Worm (Caenorhabditis elegans) whole organism, L2 larva: ENCODE data around the gene C14B1.3.

Experiments
- F13H6.1 ChIP-seq: sonication (generic microtip); optimal IDR thresholded peaks from 2 replicates; lab custom pipeline; 2016; ENCODE audit warnings: missing genetic modification characterization, missing compliant biosample characterization
- R02D3.7 ChIP-seq: fragments of 150-350 bp; optimal IDR thresholded peaks from 2 replicates; lab custom pipeline; 2014; ENCODE audit warnings: missing biosample characterization, missing genetic modification characterization
- Y55F3AM.14 ChIP-seq: fragments of 200-800 bp; sonication (Bioruptor generic); optimal IDR thresholded peaks from 2 replicates; lab custom pipeline; 2018; ENCODE audit warnings: mild to moderate bottlenecking, missing genetic modification characterization, missing compliant biosample characterization
- alr-1 ChIP-seq: fragments of 150-350 bp; optimal IDR thresholded peaks from 2 replicates; lab custom pipeline; 2014; ENCODE audit warnings: missing biosample characterization, missing genetic modification characterization
- aly-2 ChIP-seq: fragments of 150-350 bp; optimal IDR thresholded peaks from 2 replicates; lab custom pipeline; 2014; ENCODE audit warnings: missing biosample characterization, missing genetic modification characterization
- ama-1 ChIP-seq: fragments of 150-350 bp; optimal IDR thresholded peaks from 2 replicates; lab custom pipeline; 2018; ENCODE audit warnings: inconsistent platforms
- blmp-1 ChIP-seq: sonication (generic microtip); optimal IDR thresholded peaks from 2 replicates; lab custom pipeline; 2017; ENCODE audit warnings: missing genetic modification characterization, mild to moderate bottlenecking, missing compliant biosample characterization, antibody characterized with exemption, moderate library complexity; ENCODE audit not compliant: insufficient read depth
- ceh-16 ChIP-seq: fragments of 150-350 bp; optimal IDR thresholded peaks from 2 replicates; lab custom pipeline; 2014; ENCODE audit warnings: missing biosample characterization, missing genetic modification characterization
- ceh-82 ChIP-seq: fragments of 150-350 bp; optimal IDR thresholded peaks from 2 replicates; lab custom pipeline; 2014; ENCODE audit warnings: missing biosample characterization, missing genetic modification characterization
- crh-2 ChIP-seq: sonication (generic microtip); optimal IDR thresholded peaks from 2 replicates; lab custom pipeline; 2017; ENCODE audit warnings: missing biosample characterization, missing genetic modification characterization
- dmd-4 ChIP-seq: sonication (generic microtip); optimal IDR thresholded peaks from 2 replicates; lab custom pipeline; 2017; ENCODE audit warnings: missing biosample characterization, missing genetic modification characterization
- egl-27 ChIP-seq: sonication (generic microtip); optimal IDR thresholded peaks from 3 replicates; lab custom pipeline; 2017; ENCODE audit warnings: missing biosample characterization, missing genetic modification reagents, missing genetic modification characterization
- elt-1 ChIP-seq: fragments of 150-350 bp; optimal IDR thresholded peaks from 2 replicates; lab custom pipeline; 2014; ENCODE audit warnings: missing biosample characterization, missing genetic modification characterization
- elt-3 ChIP-seq: sonication (generic microtip); optimal IDR thresholded peaks from 2 replicates; lab custom pipeline; 2017; ENCODE audit warnings: missing biosample characterization, missing genetic modification characterization
- fos-1 ChIP-seq: fragments of 150-350 bp; optimal IDR thresholded peaks from 2 replicates; lab custom pipeline; 2014; ENCODE audit warnings: missing biosample characterization, missing genetic modification characterization
- lin-11 ChIP-seq: fragments of 150-350 bp; sonication (generic microtip); optimal IDR thresholded peaks from 2 replicates; lab custom pipeline; 2014; ENCODE audit warnings: missing biosample characterization, missing genetic modification characterization, inconsistent platforms, mixed read lengths
- lin-13 ChIP-seq: fragments of 150-350 bp; optimal IDR thresholded peaks from 2 replicates; lab custom pipeline; 2014; ENCODE audit warnings: missing biosample characterization, missing genetic modification reagents, missing genetic modification characterization
- lin-39 ChIP-seq: fragments of 150-350 bp; optimal IDR thresholded peaks from 2 replicates; lab custom pipeline; 2014; ENCODE audit warnings: missing biosample characterization, missing genetic modification reagents, missing genetic modification characterization
- mab-5 ChIP-seq: fragments of 150-350 bp; optimal IDR thresholded peaks from 2 replicates; lab custom pipeline; 2014; ENCODE audit warnings: missing biosample characterization, missing genetic modification characterization
- mbf-1 ChIP-seq: sonication (generic microtip); optimal IDR thresholded peaks from 2 replicates; lab custom pipeline; 2017; ENCODE audit warnings: missing biosample characterization, missing genetic modification characterization
- mdl-1 ChIP-seq, 2 experiments: fragments of 150-350 bp in 1 of 2; sonication (generic microtip) in 1 of 2; optimal IDR thresholded peaks; 2 replicates each; lab custom pipeline; 2017; ENCODE audit warnings: missing biosample characterization in 2 of 2, missing genetic modification characterization in 2 of 2
- nhr-10 ChIP-seq: sonication (generic microtip); optimal IDR thresholded peaks from 2 replicates; lab custom pipeline; 2017; ENCODE audit warnings: missing biosample characterization, missing genetic modification characterization
- nhr-12 ChIP-seq: fragments of 150-350 bp; optimal IDR thresholded peaks from 2 replicates; lab custom pipeline; 2014; ENCODE audit warnings: missing biosample characterization, missing genetic modification characterization
- nhr-129 ChIP-seq: fragments of 150-350 bp; optimal IDR thresholded peaks from 2 replicates; lab custom pipeline; 2014; ENCODE audit warnings: missing biosample characterization, missing genetic modification characterization
- nhr-21 ChIP-seq: fragments of 150-350 bp; optimal IDR thresholded peaks from 2 replicates; lab custom pipeline; 2014; ENCODE audit warnings: missing biosample characterization, missing genetic modification characterization
- nhr-23 ChIP-seq: fragments of 150-350 bp; optimal IDR thresholded peaks from 2 replicates; lab custom pipeline; 2014; ENCODE audit warnings: missing biosample characterization, missing genetic modification reagents, missing genetic modification characterization
- nhr-25 ChIP-seq: fragments of 150-350 bp; sonication (generic microtip); optimal IDR thresholded peaks from 3 replicates; lab custom pipeline; 2014; ENCODE audit warnings: missing biosample characterization, missing genetic modification characterization
- nhr-6 ChIP-seq: fragments of 150-350 bp; optimal IDR thresholded peaks from 2 replicates; lab custom pipeline; 2014; ENCODE audit warnings: missing biosample characterization, missing genetic modification characterization
- nhr-77 ChIP-seq: fragments of 150-350 bp; optimal IDR thresholded peaks from 2 replicates; lab custom pipeline; 2014; ENCODE audit warnings: missing biosample characterization, missing genetic modification characterization
- peb-1 ChIP-seq: fragments of 150-350 bp; optimal IDR thresholded peaks from 2 replicates; lab custom pipeline; 2014; ENCODE audit warnings: missing biosample characterization, missing genetic modification characterization
- skn-1 ChIP-seq: sonication (generic microtip); optimal IDR thresholded peaks from 2 replicates; lab custom pipeline; 2017; ENCODE audit warnings: missing biosample characterization, missing genetic modification characterization
- sma-9 ChIP-seq, 2 experiments: fragments of 150-350 bp in 1 of 2; sonication (generic microtip) in 1 of 2; optimal IDR thresholded peaks; 2 replicates each; lab custom pipeline; 2014 to 2016; ENCODE audit warnings: missing genetic modification characterization in 2 of 2, mild to moderate bottlenecking in 1 of 2, missing biosample characterization in 1 of 2, missing compliant biosample characterization in 1 of 2, missing genetic modification reagents in 1 of 2, moderate library complexity in 1 of 2
- snpc-4 ChIP-seq: fragments of 150-350 bp; optimal IDR thresholded peaks from 2 replicates; lab custom pipeline; 2014; ENCODE audit warnings: missing biosample characterization, missing genetic modification characterization
- unc-39 ChIP-seq: fragments of 150-350 bp; optimal IDR thresholded peaks from 2 replicates; lab custom pipeline; 2014; ENCODE audit warnings: missing biosample characterization, missing genetic modification characterization
- unc-55 ChIP-seq: fragments of 150-350 bp; sonication (generic microtip); optimal IDR thresholded peaks from 3 replicates; lab custom pipeline; 2014; ENCODE audit warnings: missing biosample characterization, missing genetic modification reagents, missing genetic modification characterization
- zag-1 ChIP-seq: fragments of 150-350 bp; optimal IDR thresholded peaks from 2 replicates; lab custom pipeline; 2014; ENCODE audit warnings: missing biosample characterization, missing genetic modification characterization
- ztf-11 ChIP-seq: sonication (generic microtip); optimal IDR thresholded peaks from 2 replicates; lab custom pipeline; 2017; ENCODE audit warnings: missing biosample characterization, missing genetic modification characterization

The C14B1.3 gene

DNA sequence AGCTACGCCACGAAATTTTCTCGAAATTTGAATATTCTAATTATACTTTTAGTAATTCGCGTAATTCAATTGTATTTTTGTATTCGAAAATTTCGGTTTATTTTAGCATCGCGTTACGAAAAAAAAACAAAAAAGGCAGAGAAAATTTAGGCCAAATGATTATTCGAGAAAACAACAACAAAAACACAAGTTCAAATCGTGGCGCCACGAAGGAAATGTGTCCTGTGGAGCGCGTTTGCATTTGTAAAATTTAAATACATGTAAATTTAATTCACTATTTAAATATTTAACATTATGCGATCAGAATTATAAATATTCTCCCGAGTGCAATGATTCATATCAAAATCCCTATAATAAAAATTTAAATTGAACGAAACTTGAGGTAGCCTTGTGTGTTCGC is 20.4 kb downstream of the C14B1.3 start:
- TF ChIP-seq nhr-23, result no peak
- no peak for TF ChIP-seq R02D3.7 (tag; lab: Kevin White, UChicago)

DNA sequence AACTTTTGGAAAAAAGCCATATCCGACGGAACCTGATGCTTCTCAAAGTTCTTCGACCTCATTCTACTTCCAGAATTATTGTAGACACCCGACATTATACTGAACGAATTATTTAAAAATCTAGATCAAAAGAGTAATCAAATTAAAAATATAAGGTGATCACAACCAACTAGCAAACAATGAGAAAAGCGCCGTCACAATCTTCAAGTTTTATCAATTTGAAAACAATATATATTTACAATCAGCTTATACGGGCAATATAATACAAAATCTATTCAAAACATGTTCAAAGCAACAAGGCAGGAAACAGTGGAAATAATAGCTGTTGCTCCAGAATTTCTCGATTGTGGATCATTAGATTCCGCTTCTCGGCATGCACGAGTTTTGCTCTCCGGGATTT is 21.5 kb downstream of the C14B1.3 start, which contains the start of gene C14B1.12:
TSS of gene C14B1.12 (minus strand) at position 101 of the 400 bp plus-strand sequence.
- no peak for TF ChIP-seq ceh-82 (tag; lab: Kevin White, UChicago)
- TF ChIP-seq lin-11 (tag; lab: Kevin White, UChicago), result no peak
- TF ChIP-seq aly-2 (tag; lab: Kevin White, UChicago), result no peak
- TF ChIP-seq elt-3 (tag; lab: Kevin White, UChicago), result no peak
- no peak for TF ChIP-seq alr-1 (tag; lab: Kevin White, UChicago)
- no peak for TF ChIP-seq lin-13 (GFP tag; lab: Kevin White, UChicago)
- TF ChIP-seq nhr-25 (tag; lab: Kevin White, UChicago), result no peak
- TF ChIP-seq ztf-11 (tag; lab: Kevin White, UChicago), result no peak
- no peak for TF ChIP-seq blmp-1 (tag; lab: Kevin White, UChicago)
- TF ChIP-seq lin-39 (tag; lab: Kevin White, UChicago), result no peak
- no peak for TF ChIP-seq dmd-4 (tag; lab: Kevin White, UChicago)
- no peak for TF ChIP-seq nhr-77 (tag; lab: Kevin White, UChicago)
- no peak for TF ChIP-seq nhr-12 (tag; lab: Kevin White, UChicago)
- TF ChIP-seq mab-5 (tag; lab: Kevin White, UChicago), result no peak
- no peak for TF ChIP-seq R02D3.7 (tag; lab: Kevin White, UChicago)
- no peak for TF ChIP-seq Y55F3AM.14 (GFP tag; lab: Kevin White, UChicago)

DNA sequence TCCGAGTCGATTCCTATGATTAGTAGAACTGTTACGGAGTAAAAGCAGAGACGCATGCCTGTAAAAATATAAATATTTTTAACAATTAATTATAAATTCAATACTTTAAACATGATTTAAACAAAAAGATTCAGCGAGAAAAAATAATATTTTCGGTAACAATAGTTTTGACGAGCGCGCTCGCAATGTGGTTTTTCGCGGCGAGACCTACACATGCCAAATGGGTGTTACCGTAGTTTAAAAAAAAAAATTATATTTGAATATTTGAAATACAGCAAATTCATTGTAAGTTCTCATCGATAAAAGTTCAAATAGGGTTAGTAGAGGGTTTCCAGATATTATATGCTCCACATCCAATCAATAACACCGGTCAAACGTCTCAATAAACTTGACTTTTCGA is 23.1 kb downstream of the C14B1.3 start, which contains the start of gene gldi-5:
TSS of gene gldi-5 (minus strand) at position 58 of the 400 bp plus-strand sequence.
- no peak for TF ChIP-seq ceh-16 (tag; lab: Kevin White, UChicago)
- no peak for TF ChIP-seq lin-11 (tag; lab: Kevin White, UChicago)
- TF ChIP-seq nhr-23, result no peak
- no peak for TF ChIP-seq lin-13 (GFP tag; lab: Kevin White, UChicago)
- TF ChIP-seq ztf-11 (tag; lab: Kevin White, UChicago), result no peak
- TF ChIP-seq elt-1 (tag; lab: Kevin White, UChicago), result no peak
- TF ChIP-seq nhr-25 (tag; lab: Kevin White, UChicago), result no peak
- no peak for TF ChIP-seq unc-55 (GFP tag; lab: Kevin White, UChicago)
- TF ChIP-seq lin-39 (tag; lab: Kevin White, UChicago), result no peak
- TF ChIP-seq nhr-77 (tag; lab: Kevin White, UChicago), result no peak
- TF ChIP-seq unc-39 (tag; lab: Kevin White, UChicago), result no peak
- TF ChIP-seq Y55F3AM.14 (GFP tag; lab: Kevin White, UChicago), result no peak
- TF ChIP-seq mdl-1 (tag; optimal IDR thresholded peaks at IDR 0.05; lab: Kevin White, UChicago), result no peak
- TF ChIP-seq aly-2 (tag; lab: Kevin White, UChicago), result no peak
- TF ChIP-seq alr-1 (tag; lab: Kevin White, UChicago), result no peak
- no peak for TF ChIP-seq nhr-129 (tag; lab: Kevin White, UChicago)
- no peak for TF ChIP-seq crh-2 (tag; lab: Kevin White, UChicago)

DNA sequence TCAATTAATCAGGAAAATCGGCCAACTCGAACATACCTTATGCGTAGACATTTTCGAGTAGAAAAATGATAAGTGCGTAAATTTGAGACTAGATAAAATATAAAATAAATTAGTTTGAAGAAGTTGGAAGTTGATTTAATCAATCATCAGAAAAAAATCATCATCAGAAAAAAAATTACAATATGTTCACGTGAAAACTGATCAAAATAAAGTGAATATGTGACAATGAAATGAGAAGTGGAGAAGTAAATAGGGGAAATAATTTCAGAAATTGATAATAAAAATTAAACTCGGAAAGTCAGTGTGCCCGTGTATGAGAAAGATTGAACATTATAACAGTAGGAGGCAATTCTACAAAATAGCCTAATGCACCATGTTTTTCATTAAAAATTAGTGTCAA is 26.2 kb downstream of the C14B1.3 start, which contains the start of gene F34D10.9:
TSS of gene F34D10.9 (minus strand) at position 101 of the 400 bp plus-strand sequence.
- no peak for TF ChIP-seq nhr-6 (tag; lab: Kevin White, UChicago)
- TF ChIP-seq nhr-23, result no peak
- TF ChIP-seq aly-2 (tag; lab: Kevin White, UChicago), result no peak
- no peak for TF ChIP-seq nhr-21 (tag; lab: Kevin White, UChicago)
- TF ChIP-seq snpc-4 (tag; lab: Kevin White, UChicago), result no peak

DNA sequence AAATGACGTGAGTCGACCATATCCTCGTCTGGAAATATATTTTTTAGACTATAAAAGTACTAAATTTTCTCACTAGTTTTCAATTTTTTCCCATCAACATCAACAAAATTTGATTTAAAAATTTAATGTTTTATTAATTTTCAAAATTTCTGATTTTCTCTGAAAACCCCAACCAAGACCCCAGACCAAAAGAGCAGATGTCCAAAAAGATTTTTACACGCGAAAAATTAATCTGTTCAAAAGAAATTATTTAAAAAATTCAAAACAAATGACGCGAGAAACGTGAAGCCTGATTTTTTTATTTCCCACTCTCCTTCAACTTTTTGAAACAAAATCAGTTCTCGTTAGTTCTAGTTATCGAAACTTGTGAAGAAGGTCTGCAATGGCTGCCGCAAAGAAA is 27.1 kb downstream of the C14B1.3 start, which contains the start of gene F34D10.8:
TSS of gene F34D10.8 (plus strand) at position 301 of the 400 bp plus-strand sequence.
- TF ChIP-seq lin-11 (tag; lab: Kevin White, UChicago), result no peak
- no peak for TF ChIP-seq nhr-10 (tag; lab: Kevin White, UChicago)
- no peak for TF ChIP-seq crh-2 (tag; lab: Kevin White, UChicago)
- no peak for TF ChIP-seq R02D3.7 (tag; lab: Kevin White, UChicago)
- TF ChIP-seq mbf-1 (tag; lab: Kevin White, UChicago), result no peak
- no peak for TF ChIP-seq zag-1 (tag; lab: Kevin White, UChicago)
- no peak for TF ChIP-seq lin-13 (GFP tag; lab: Kevin White, UChicago)
- TF ChIP-seq ceh-16 (tag; lab: Kevin White, UChicago), result no peak
- TF ChIP-seq fos-1, result no peak
- TF ChIP-seq sma-9 (GFP tag; optimal IDR thresholded peaks at IDR 0.05; lab: Kevin White, UChicago), result no peak
- TF ChIP-seq sma-9 (tag; optimal IDR thresholded peaks at IDR 0.05; lab: Kevin White, UChicago), result no peak
- no peak for TF ChIP-seq nhr-6 (tag; lab: Kevin White, UChicago)
- no peak for TF ChIP-seq nhr-21 (tag; lab: Kevin White, UChicago)
- TF ChIP-seq F13H6.1 (tag; lab: Kevin White, UChicago), result no peak
- TF ChIP-seq mdl-1 (tag; optimal IDR thresholded peaks at IDR 0.05; lab: Kevin White, UChicago), result no peak
- TF ChIP-seq skn-1, result no peak
- TF ChIP-seq egl-27 (tag; lab: Kevin White, UChicago), result no peak
- TF ChIP-seq ama-1 (lab: Kevin White, UChicago), result no peak
- no peak for TF ChIP-seq peb-1 (tag; lab: Kevin White, UChicago)
